Fruit fly (Drosophila melanogaster) whole organism, larva: ENCODE data around the gene CG15456.
"Not testable (repeated sequence)": the region's sequence is repeated elsewhere in the genome, so short reads cannot be mapped to it uniquely, and the experiment has no call there.

Experiments used
- noc ChIP-seq: fragments of 200-800 bp; sonication (Bioruptor generic); optimal IDR thresholded peaks from 3 replicates; lab custom pipeline; 2019; ENCODE audit warnings: missing biosample characterization, mild to moderate bottlenecking, missing genetic modification characterization, moderate library complexity

The CG15456 gene

dm6 chrX:20426818-20427217 lies at the start of gene CG15456:
TSS of gene CG15456 (minus strand) at chrX:20427042.
- no peak for TF ChIP-seq noc (tag; lab: Kevin White, UChicago)

- TF ChIP-seq noc (tag; lab: Kevin White, UChicago), result no peak
Measured at dm6 chrX:20470701-20471100, 43.9 kb upstream of the CG15456 start.

dm6 chrX:20468192-20468591 lies 41.4 kb upstream of the CG15456 start:
- no peak for TF ChIP-seq noc (tag; lab: Kevin White, UChicago)

dm6 chrX:20467155-20467554 lies 40.3 kb upstream of the CG15456 start, which contains the start of gene GstT3:
TSS of gene GstT3 (plus strand) at chrX:20467455.
- TF ChIP-seq noc (tag; lab: Kevin White, UChicago), result no peak

dm6 chrX:20466382-20466928 lies 39.6 kb upstream of the CG15456 start:
- TF ChIP-seq noc (tag; lab: Kevin White, UChicago), result no peak

- no peak for TF ChIP-seq noc (tag; lab: Kevin White, UChicago)
Measured at dm6 chrX:20448828-20449427, 22.1 kb upstream of the CG15456 start, which contains the start of gene tbc. TSS of gene tbc (plus strand) at chrX:20449331.

- TF ChIP-seq noc (tag; lab: Kevin White, UChicago), result no peak
Measured at dm6 chrX:20447865-20448584, 21.2 kb upstream of the CG15456 start.

dm6 chrX:20446071-20446470 lies 19.2 kb upstream of the CG15456 start, which contains the start of gene CG42578:
TSS of gene CG42578 (plus strand) at chrX:20446371.
- not testable (repeated sequence) for TF ChIP-seq noc (tag; lab: Kevin White, UChicago)

- TF ChIP-seq noc (tag; lab: Kevin White, UChicago), result no peak
Measured at dm6 chrX:20436866-20437265, 10.0 kb upstream of the CG15456 start.

- TF ChIP-seq noc (tag; lab: Kevin White, UChicago), result no peak
Measured at dm6 chrX:20434534-20434933, 7.7 kb upstream of the CG15456 start.

dm6 chrX:20433345-20434332 lies 6.8 kb upstream of the CG15456 start, which contains the start of gene CG1695:
TSS of gene CG1695 (plus strand) at chrX:20433950.
- TF ChIP-seq noc (tag; lab: Kevin White, UChicago), result no peak

dm6 chrX:20429482-20430204 lies 2.8 kb upstream of the CG15456 start, which contains the start of the genes CG11710 and mal:
TSS of gene CG11710 (minus strand) at chrX:20429673.
TSS of gene mal (plus strand) at chrX:20429675.
- TF ChIP-seq noc (tag; lab: Kevin White, UChicago), result peak; percentile 84

- no peak for TF ChIP-seq noc (tag; lab: Kevin White, UChicago)
Measured at dm6 chrX:20423747-20424165, 3.1 kb downstream of the CG15456 start, which contains the start of the genes Pp4-19C and cactin. TSS of gene Pp4-19C (minus strand) at chrX:20424002. TSS of gene cactin (plus strand) at chrX:20424069.

- no peak for TF ChIP-seq noc (tag; lab: Kevin White, UChicago)
Measured at dm6 chrX:20423158-20423557, 3.7 kb downstream of the CG15456 start.
